Worm (Caenorhabditis elegans) whole organism, midembryonic: ENCODE measurements around the gene ZK829.9.

Source experiments
- T22C8.4 ChIP-seq: fragments of 200-800 bp; sonication (Bioruptor generic); IDR thresholded peaks from 2 replicates; pipeline ENCODE4 v1.3.6; 2022; ENCODE audit warnings: missing genetic modification characterization, missing compliant biosample characterization
- cog-1 ChIP-seq: sonication (generic microtip); optimal IDR thresholded peaks from 2 replicates; lab custom pipeline; 2016; ENCODE audit warnings: missing genetic modification characterization, missing compliant biosample characterization
- flt-1 ChIP-seq: fragments of 200-800 bp; sonication (Bioruptor generic); IDR thresholded peaks from 2 replicates; pipeline ENCODE4 v1.3.6; 2022; ENCODE audit warnings: missing genetic modification characterization, missing compliant biosample characterization
- klf-2 ChIP-seq: fragments of 200-800 bp; sonication (Bioruptor generic); conservative IDR thresholded peaks from 2 replicates; pipeline ENCODE4 v1.3.6; 2022; ENCODE audit warnings: missing genetic modification reagents, missing genetic modification characterization, missing compliant biosample characterization
- med-1 ChIP-seq: sonication (generic microtip); optimal IDR thresholded peaks from 2 replicates; lab custom pipeline; 2017; ENCODE audit warnings: missing genetic modification characterization, mild to moderate bottlenecking, missing compliant biosample characterization, antibody characterized with exemption, missing genetic modification reagents; ENCODE audit not compliant: insufficient read depth
- ref-1 ChIP-seq: fragments of 200-800 bp; sonication (Bioruptor generic); conservative IDR thresholded peaks from 2 replicates; pipeline ENCODE4 v1.3.6; 2022; ENCODE audit warnings: missing genetic modification reagents, missing genetic modification characterization, missing compliant biosample characterization
- tab-1 ChIP-seq: fragments of 200-800 bp; sonication (Bioruptor generic); IDR thresholded peaks from 2 replicates; pipeline ENCODE4 v1.3.6; 2022; ENCODE audit warnings: missing genetic modification characterization, missing compliant biosample characterization
- ztf-29 ChIP-seq: fragments of 200-800 bp; sonication (Bioruptor generic); IDR thresholded peaks from 2 replicates; pipeline ENCODE4 v1.3.6; 2022; ENCODE audit warnings: missing genetic modification reagents, missing genetic modification characterization, missing compliant biosample characterization

DNA sequence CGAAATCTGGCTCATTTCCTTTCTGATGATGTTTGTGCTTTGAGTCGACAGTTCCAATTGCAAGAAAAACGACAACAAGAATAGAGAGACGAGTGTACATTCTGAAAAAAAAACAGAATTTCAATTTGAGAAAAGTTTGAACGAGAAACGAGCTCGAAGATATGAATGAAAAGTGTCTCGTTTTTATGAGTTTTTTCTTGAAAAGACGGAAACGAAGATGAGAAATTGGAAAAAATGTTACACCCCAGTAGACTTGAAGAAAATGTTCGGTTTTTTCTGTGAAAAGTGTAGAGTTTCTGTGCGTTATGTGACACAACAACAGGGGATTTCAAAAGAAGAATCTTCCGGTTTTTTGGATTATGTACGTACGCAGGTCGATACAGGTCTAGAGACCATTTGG lies 47.3 kb upstream of the ZK829.9 start, which contains the start of gene srlf-31:
- no peak for TF ChIP-seq cog-1
- no peak for TF ChIP-seq flt-1 (GFP tag; lab: Robert Waterston, UW)
- TF ChIP-seq ref-1 (GFP tag; lab: Robert Waterston, UW): no peak
- no peak for TF ChIP-seq tab-1 (GFP tag; lab: Robert Waterston, UW)
- no peak for TF ChIP-seq klf-2 (GFP tag; lab: Robert Waterston, UW)
- no peak for TF ChIP-seq med-1 (GFP tag; lab: Kevin White, UChicago)
- no peak for TF ChIP-seq ztf-29
- no peak for TF ChIP-seq T22C8.4 (GFP tag; lab: Robert Waterston, UW)
